Worm (Caenorhabditis elegans): ENCODE measurements around the gene R13D11.4.

R13D11.4 gene

ce11 chrV:772210-772609 lies 38.4 kb upstream of the R13D11.4 start:
- TF ChIP-seq snpc-4 (tag; optimal IDR thresholded peaks at IDR 0.05) (no peak), efl-1 (optimal IDR thresholded peaks at IDR 0.05) (no peak), efl-1 (GFP tag; optimal IDR thresholded peaks at IDR 0.05 in 1 of 2) (no peak), nhr-47 (tag; optimal IDR thresholded peaks at IDR 0.05) (no peak), ceh-63 (GFP tag; optimal IDR thresholded peaks at IDR 0.05) (no peak), pqm-1 (tag; optimal IDR thresholded peaks at IDR 0.05) (no peak), elt-2 (tag; optimal IDR thresholded peaks at IDR 0.05) (no peak), xbp-1 (tag; optimal IDR thresholded peaks at IDR 0.05) (no peak), blmp-1 (tag; optimal IDR thresholded peaks at IDR 0.05) (no peak), egl-13 (tag; optimal IDR thresholded peaks at IDR 0.05) (no peak), nhr-76 (tag; optimal IDR thresholded peaks at IDR 0.05) (no peak), C04F5.9 (tag; optimal IDR thresholded peaks at IDR 0.05) (no peak), unc-86 (tag; optimal IDR thresholded peaks at IDR 0.05) (no peak), pax-3 (tag; optimal IDR thresholded peaks at IDR 0.05) (no peak), ztf-11 (tag; optimal IDR thresholded peaks at IDR 0.05) (no peak), rnt-1 (tag; optimal IDR thresholded peaks at IDR 0.05) (no peak), ceh-90 (tag; optimal IDR thresholded peaks at IDR 0.05) (no peak)

- TF ChIP-seq nhr-77 (tag; optimal IDR thresholded peaks at IDR 0.05) = peak; percentile 96
- no peak for TF ChIP-seq nhr-84 (tag; optimal IDR thresholded peaks at IDR 0.05)
- TF ChIP-seq fkh-10 (GFP tag; optimal IDR thresholded peaks at IDR 0.05) = peak; percentile 19
- no peak for TF ChIP-seq ces-1 (GFP tag; optimal IDR thresholded peaks at IDR 0.05)
- TF ChIP-seq elt-3 (tag; optimal IDR thresholded peaks at IDR 0.05) = peak in 2 of 6 experiments; percentile 65 to 90
- TF ChIP-seq lin-13 (GFP tag; optimal IDR thresholded peaks at IDR 0.05) = peak; percentile 79
- no peak for TF ChIP-seq C34B4.2 (tag; optimal IDR thresholded peaks at IDR 0.05)
- TF ChIP-seq tlp-1 (tag; optimal IDR thresholded peaks at IDR 0.05) = no peak
- peak; percentile 51 for TF ChIP-seq aly-2 (tag; optimal IDR thresholded peaks at IDR 0.05)
- TF ChIP-seq ceh-8 (GFP tag; optimal IDR thresholded peaks at IDR 0.05) = peak; percentile 68
- no peak for TF ChIP-seq mef-2 (tag; optimal IDR thresholded peaks at IDR 0.05)
- peak; percentile 77 for TF ChIP-seq pax-3 (tag; optimal IDR thresholded peaks at IDR 0.05)
- no peak for TF ChIP-seq unc-30 (tag; optimal IDR thresholded peaks at IDR 0.05)
- TF ChIP-seq sup-37 (GFP tag; optimal IDR thresholded peaks at IDR 0.05) = peak; percentile 72
- TF ChIP-seq nhr-71 (tag; optimal IDR thresholded peaks at IDR 0.05) = peak; percentile 95
- peak; percentile 93 for TF ChIP-seq nhr-47 (tag; optimal IDR thresholded peaks at IDR 0.05)
- TF ChIP-seq dpl-1 (GFP tag; optimal IDR thresholded peaks at IDR 0.05) = peak; percentile 96 to 97 (median 97)
- peak; percentile 74 for TF ChIP-seq blmp-1 (tag; optimal IDR thresholded peaks at IDR 0.05)
- peak; percentile 86 for TF ChIP-seq jun-1 (tag; optimal IDR thresholded peaks at IDR 0.05)
- no peak for TF ChIP-seq ceh-90 (tag; optimal IDR thresholded peaks at IDR 0.05)
- peak; percentile 65 for TF ChIP-seq snpc-4 (tag; optimal IDR thresholded peaks at IDR 0.05)
- peak; percentile 93 for TF ChIP-seq nhr-85 (tag)
- peak; percentile 87 for TF ChIP-seq isw-1 (GFP tag; IDR thresholded peaks at IDR 0.05)
- TF ChIP-seq F16B12.6 (tag; optimal IDR thresholded peaks at IDR 0.05) = peak; percentile 36
- TF ChIP-seq efl-1 (optimal IDR thresholded peaks at IDR 0.05) = peak; percentile 99 to 100
- peak; percentile 99 to 100 for TF ChIP-seq efl-1 (GFP tag; optimal IDR thresholded peaks at IDR 0.05 in 1 of 2)
- peak; percentile 97 for TF ChIP-seq snu-23 (GFP tag; optimal IDR thresholded peaks at IDR 0.05)
- no peak for TF ChIP-seq hlh-17 (GFP tag; optimal IDR thresholded peaks at IDR 0.05; ENCODE audit: borderline replicate concordance)
- TF ChIP-seq lir-3 (tag; optimal IDR thresholded peaks at IDR 0.05; ENCODE audit: poor library complexity) = peak; percentile 54
- no peak for TF ChIP-seq aha-1 (tag; optimal IDR thresholded peaks at IDR 0.05)
- peak; percentile 87 for TF ChIP-seq unc-86 (tag; optimal IDR thresholded peaks at IDR 0.05)
- TF ChIP-seq ztf-4 (tag; optimal IDR thresholded peaks at IDR 0.05) = no peak
- TF ChIP-seq C16A3.4 (tag; optimal IDR thresholded peaks at IDR 0.05) = peak; percentile 83
- TF ChIP-seq zag-1 (tag; optimal IDR thresholded peaks at IDR 0.05) = no peak
- peak; percentile 71 for TF ChIP-seq sox-4 (tag; optimal IDR thresholded peaks at IDR 0.05)
- no peak for TF ChIP-seq nhr-12 (tag; optimal IDR thresholded peaks at IDR 0.05)
- peak; percentile 95 for TF ChIP-seq mep-1 (tag; optimal IDR thresholded peaks at IDR 0.05)
- TF ChIP-seq dsc-1 (tag; optimal IDR thresholded peaks at IDR 0.05) = peak; percentile 92
- TF ChIP-seq nhr-76 (tag; optimal IDR thresholded peaks at IDR 0.05) = no peak
- TF ChIP-seq lin-15B (tag; optimal IDR thresholded peaks at IDR 0.05) = peak; percentile 85
- TF ChIP-seq lin-14 (GFP tag; optimal IDR thresholded peaks at IDR 0.05) = peak; percentile 98
- peak; percentile 92 for TF ChIP-seq nhr-19 (GFP tag; conservative IDR thresholded peaks at IDR 0.05)
- TF ChIP-seq ama-1 (optimal IDR thresholded peaks at IDR 0.05) = peak; percentile 56
- no peak for TF ChIP-seq Y116A8C.19 (tag; optimal IDR thresholded peaks at IDR 0.05; ENCODE audit: borderline replicate concordance)
Observed at ce11 chrV:773256-773655, 37.4 kb upstream of the R13D11.4 start, which contains the start of gene sti-1. Gene sti-1 (plus strand): TSS chrV:773518.
